Fruit fly (Drosophila melanogaster): ENCODE results near the gene ntc.

Gene ntc

dm6 chr3L:3851048-3851447, 44.8 kb upstream of the ntc start:
- TF ChIP-seq CG32121 (GFP tag; IDR thresholded peaks at IDR 0.05) (no peak), rn (GFP tag; IDR thresholded peaks at IDR 0.05) (no peak), CG17806 (tag; optimal IDR thresholded peaks at IDR 0.05) (no peak), Ets98B (GFP tag; IDR thresholded peaks at IDR 0.05) (no peak), CG13204 (GFP tag; optimal IDR thresholded peaks at IDR 0.05) (no peak), CG4496 (GFP tag; IDR thresholded peaks at IDR 0.05) (no peak), CG34367 (tag; optimal IDR thresholded peaks at IDR 0.05) (no peak), CG8159 (tag; optimal IDR thresholded peaks at IDR 0.05) (no peak), gl (tag; optimal IDR thresholded peaks at IDR 0.05) (no peak), CG15710 (tag; optimal IDR thresholded peaks at IDR 0.05) (no peak), EcR (GFP tag; optimal IDR thresholded peaks at IDR 0.05) (no peak), CG14655 (GFP tag; optimal IDR thresholded peaks at IDR 0.05) (no peak)

- no peak for TF ChIP-seq CG13204 (GFP tag; optimal IDR thresholded peaks at IDR 0.05)
- no peak for TF ChIP-seq rn (GFP tag; IDR thresholded peaks at IDR 0.05)
- TF ChIP-seq fd96Ca (GFP tag; IDR thresholded peaks at IDR 0.05): no peak
- TF ChIP-seq EcR (GFP tag; optimal IDR thresholded peaks at IDR 0.05): no peak
- no peak for TF ChIP-seq CG10348 (GFP tag; IDR thresholded peaks at IDR 0.05)
- no peak for TF ChIP-seq Pif1A (GFP tag; optimal IDR thresholded peaks at IDR 0.05)
- TF ChIP-seq CG8159 (tag; optimal IDR thresholded peaks at IDR 0.05): no peak
- no peak for TF ChIP-seq CG4496 (GFP tag; IDR thresholded peaks at IDR 0.05)
- TF ChIP-seq CG34367 (tag; optimal IDR thresholded peaks at IDR 0.05): no peak
- no peak for TF ChIP-seq CG32121 (GFP tag; IDR thresholded peaks at IDR 0.05)
- no peak for TF ChIP-seq CG15710 (tag; optimal IDR thresholded peaks at IDR 0.05)
- no peak for TF ChIP-seq Pif1B (GFP tag; optimal IDR thresholded peaks at IDR 0.05)
- no peak for TF ChIP-seq CG14655 (GFP tag; optimal IDR thresholded peaks at IDR 0.05)
- TF ChIP-seq gl (tag; optimal IDR thresholded peaks at IDR 0.05): no peak
- TF ChIP-seq CG8301 (tag; optimal IDR thresholded peaks at IDR 0.05): no peak
- TF ChIP-seq Ets98B (GFP tag; IDR thresholded peaks at IDR 0.05): no peak
- no peak for TF ChIP-seq CG9948 (tag; optimal IDR thresholded peaks at IDR 0.05)
- TF ChIP-seq CG12605 (GFP tag; IDR thresholded peaks at IDR 0.05): no peak
- no peak for TF ChIP-seq D1 (tag; optimal IDR thresholded peaks at IDR 0.05)
- TF ChIP-seq CG17806 (tag; optimal IDR thresholded peaks at IDR 0.05): no peak
These were observed 44.2 kb upstream of the ntc start for dm6 chr3L:3850477-3850876.

- TF ChIP-seq fd96Ca (GFP tag; IDR thresholded peaks at IDR 0.05) (no peak), CG34367 (tag; optimal IDR thresholded peaks at IDR 0.05) (no peak), Pif1B (GFP tag; optimal IDR thresholded peaks at IDR 0.05) (no peak), CG13204 (GFP tag; optimal IDR thresholded peaks at IDR 0.05) (no peak), CG4496 (GFP tag; IDR thresholded peaks at IDR 0.05) (no peak), CG17806 (tag; optimal IDR thresholded peaks at IDR 0.05) (no peak), D1 (tag; optimal IDR thresholded peaks at IDR 0.05) (no peak), CG10348 (GFP tag; IDR thresholded peaks at IDR 0.05) (no peak), CG15710 (tag; optimal IDR thresholded peaks at IDR 0.05) (no peak), CG8159 (tag; optimal IDR thresholded peaks at IDR 0.05) (no peak), CG14655 (GFP tag; optimal IDR thresholded peaks at IDR 0.05) (no peak)
These were observed 43.5 kb upstream of the ntc start for dm6 chr3L:3849763-3850162.

- TF ChIP-seq CG17806 (tag; optimal IDR thresholded peaks at IDR 0.05) (no peak), Ets98B (GFP tag; IDR thresholded peaks at IDR 0.05) (no peak), CG9948 (tag; optimal IDR thresholded peaks at IDR 0.05) (no peak), CG15710 (tag; optimal IDR thresholded peaks at IDR 0.05) (no peak), D1 (tag; optimal IDR thresholded peaks at IDR 0.05) (no peak), CG32121 (GFP tag; IDR thresholded peaks at IDR 0.05) (no peak), CG12605 (GFP tag; IDR thresholded peaks at IDR 0.05) (no peak), Snoo (tag; optimal IDR thresholded peaks at IDR 0.05) (no peak), CG4496 (GFP tag; IDR thresholded peaks at IDR 0.05) (no peak)
These were observed 42.5 kb upstream of the ntc start for dm6 chr3L:3848687-3849270.

- TF ChIP-seq rn (GFP tag; IDR thresholded peaks at IDR 0.05): no peak
- no peak for TF ChIP-seq CG14655 (GFP tag; optimal IDR thresholded peaks at IDR 0.05)
- TF ChIP-seq Snoo (tag; optimal IDR thresholded peaks at IDR 0.05): no peak
- no peak for TF ChIP-seq CG13204 (GFP tag; optimal IDR thresholded peaks at IDR 0.05)
- no peak for TF ChIP-seq CG8301 (tag; optimal IDR thresholded peaks at IDR 0.05)
- TF ChIP-seq Ets98B (GFP tag; IDR thresholded peaks at IDR 0.05): no peak
- TF ChIP-seq CG4496 (GFP tag; IDR thresholded peaks at IDR 0.05): no peak
- no peak for TF ChIP-seq Pif1B (GFP tag; optimal IDR thresholded peaks at IDR 0.05)
- no peak for TF ChIP-seq CG10348 (GFP tag; IDR thresholded peaks at IDR 0.05)
- TF ChIP-seq CG8159 (tag; optimal IDR thresholded peaks at IDR 0.05): no peak
- no peak for TF ChIP-seq CG12605 (GFP tag; IDR thresholded peaks at IDR 0.05)
- no peak for TF ChIP-seq CG17806 (tag; optimal IDR thresholded peaks at IDR 0.05)
- TF ChIP-seq Pif1A (GFP tag; optimal IDR thresholded peaks at IDR 0.05): no peak
- no peak for TF ChIP-seq EcR (GFP tag; optimal IDR thresholded peaks at IDR 0.05)
These were observed 41.6 kb upstream of the ntc start for dm6 chr3L:3847810-3848326.

dm6 chr3L:3845815-3846375, 39.6 kb upstream of the ntc start, which contains the start of gene Awh:
Awh (plus strand) TSS chr3L:3846206.
- no peak for TF ChIP-seq gl (tag; optimal IDR thresholded peaks at IDR 0.05)
- TF ChIP-seq CG9948 (tag; optimal IDR thresholded peaks at IDR 0.05): no peak
- TF ChIP-seq Snoo (tag; optimal IDR thresholded peaks at IDR 0.05): no peak
- no peak for TF ChIP-seq CG8159 (tag; optimal IDR thresholded peaks at IDR 0.05)
- peak; percentile 3 for TF ChIP-seq Pif1B (GFP tag; optimal IDR thresholded peaks at IDR 0.05)
- TF ChIP-seq rn (GFP tag; IDR thresholded peaks at IDR 0.05): no peak
- TF ChIP-seq CG17806 (tag; optimal IDR thresholded peaks at IDR 0.05): no peak
- no peak; the same call in 1 of the 2 replicates for TF ChIP-seq Ets98B (GFP tag; IDR thresholded peaks at IDR 0.05)
- peak; percentile 40; the same call in 1 of the 2 replicates for TF ChIP-seq CG12605 (GFP tag; IDR thresholded peaks at IDR 0.05)
- no peak for TF ChIP-seq Pif1A (GFP tag; optimal IDR thresholded peaks at IDR 0.05)
- TF ChIP-seq CG4496 (GFP tag; IDR thresholded peaks at IDR 0.05): no peak
- TF ChIP-seq fd96Ca (GFP tag; IDR thresholded peaks at IDR 0.05): 0 out of 3 replicates have a peak, but pooled peaks have one; percentile 18
- no peak for TF ChIP-seq CG14655 (GFP tag; optimal IDR thresholded peaks at IDR 0.05)
- TF ChIP-seq EcR (GFP tag; optimal IDR thresholded peaks at IDR 0.05): no peak
- peak; percentile 50 for TF ChIP-seq CG13204 (GFP tag; optimal IDR thresholded peaks at IDR 0.05)
- no peak for TF ChIP-seq CG34367 (tag; optimal IDR thresholded peaks at IDR 0.05)
- no peak for TF ChIP-seq CG10348 (GFP tag; IDR thresholded peaks at IDR 0.05)
- TF ChIP-seq CG32121 (GFP tag; IDR thresholded peaks at IDR 0.05): no peak
